Worm (Caenorhabditis elegans) whole organism, L1 larva: ENCODE data around the gene zip-2.
A peak's percentile ranks its signal among the peaks of the same experiment; 100 is the strongest.

Experiments used
- C16A3.4 ChIP-seq: fragments of 150-350 bp; optimal IDR thresholded peaks from 2 replicates; lab custom pipeline; 2014; ENCODE audit warnings: missing biosample characterization, missing genetic modification characterization
- F16B12.6 ChIP-seq: fragments of 150-350 bp; optimal IDR thresholded peaks from 2 replicates; lab custom pipeline; 2014; ENCODE audit warnings: missing biosample characterization, missing genetic modification characterization
- Y116A8C.19 ChIP-seq: sonication (generic microtip); optimal IDR thresholded peaks from 2 replicates; lab custom pipeline; 2016; ENCODE audit warnings: missing compliant biosample characterization, missing genetic modification characterization, borderline replicate concordance
- alr-1 ChIP-seq: fragments of 200-800 bp; sonication (Bioruptor generic); optimal IDR thresholded peaks from 2 replicates; lab custom pipeline; 2018; ENCODE audit warnings: borderline replicate concordance, mild to moderate bottlenecking, missing genetic modification characterization, missing compliant biosample characterization
- blmp-1 ChIP-seq: fragments of 150-350 bp; optimal IDR thresholded peaks from 2 replicates; lab custom pipeline; 2014; ENCODE audit warnings: missing biosample characterization, missing genetic modification characterization
- ceh-8 ChIP-seq: fragments of 200-800 bp; sonication (Bioruptor generic); optimal IDR thresholded peaks from 2 replicates; lab custom pipeline; 2018; ENCODE audit warnings: mild to moderate bottlenecking, missing genetic modification characterization, moderate library complexity, missing compliant biosample characterization
- ceh-88 ChIP-seq: fragments of 200-800 bp; sonication (Bioruptor generic); IDR thresholded peaks from 2 replicates; pipeline ENCODE4 v1.3.6; 2022; ENCODE audit warnings: missing genetic modification characterization, missing compliant biosample characterization
- dpl-1 ChIP-seq, 3 experiments: fragments of 150-350 bp in 2 of 3; sonication (generic microtip) in 1 of 3; optimal IDR thresholded peaks; 2 replicates each; lab custom pipeline; 2014 to 2017; ENCODE audit warnings: missing biosample characterization in 3 of 3, missing genetic modification characterization in 3 of 3, missing genetic modification reagents in 3 of 3
- dsc-1 ChIP-seq: sonication (generic microtip); optimal IDR thresholded peaks from 2 replicates; lab custom pipeline; 2016; ENCODE audit warnings: mild to moderate bottlenecking, missing genetic modification characterization, missing compliant biosample characterization
- efl-1 ChIP-seq, 4 experiments: fragments of 150-350 bp; optimal IDR thresholded peaks in 3 of 4; peaks in 1 of 4; 1 replicate in 1 of 4; 2 replicates in 3 of 4; lab custom pipeline; 2014; ENCODE audit warnings: missing biosample characterization in 2 of 4, missing genetic modification characterization in 2 of 4, missing genetic modification reagents in 2 of 4
- efl-3 ChIP-seq: fragments of 200-800 bp; sonication (Bioruptor generic); optimal IDR thresholded peaks from 2 replicates; lab custom pipeline; 2018; ENCODE audit warnings: mild to moderate bottlenecking, missing genetic modification characterization, missing compliant biosample characterization
- elt-2 ChIP-seq: sonication (generic microtip); optimal IDR thresholded peaks from 2 replicates; lab custom pipeline; 2016; ENCODE audit warnings: missing genetic modification characterization, mild to moderate bottlenecking, inconsistent platforms, missing compliant biosample characterization, missing genetic modification reagents
- elt-3 ChIP-seq, 6 experiments: fragments of 150-350 bp in 1 of 6; sonication (generic microtip); optimal IDR thresholded peaks; 2 replicates each; lab custom pipeline; 2017 to 2018; ENCODE audit warnings: missing biosample characterization in 6 of 6, missing genetic modification characterization in 6 of 6, inconsistent platforms in 1 of 6
- ets-5 ChIP-seq: fragments of 200-800 bp; sonication (Bioruptor generic); IDR thresholded peaks from 2 replicates; pipeline ENCODE4 v1.3.6; 2022; ENCODE audit warnings: missing genetic modification characterization, missing compliant biosample characterization
- fkh-10 ChIP-seq: sonication (generic microtip); optimal IDR thresholded peaks from 2 replicates; lab custom pipeline; 2017; ENCODE audit warnings: missing biosample characterization, missing genetic modification reagents, missing genetic modification characterization
- fkh-4 ChIP-seq: sonication (generic microtip); optimal IDR thresholded peaks from 2 replicates; lab custom pipeline; 2016; ENCODE audit warnings: missing compliant biosample characterization, missing genetic modification characterization, borderline replicate concordance
- fkh-8 ChIP-seq: sonication (generic microtip); optimal IDR thresholded peaks from 2 replicates; lab custom pipeline; 2016; ENCODE audit warnings: mild to moderate bottlenecking, missing genetic modification characterization, missing compliant biosample characterization
- grh-1 ChIP-seq: fragments of 200-800 bp; sonication (Bioruptor generic); IDR thresholded peaks from 2 replicates; pipeline ENCODE4 v1.3.6; 2022; ENCODE audit warnings: missing genetic modification reagents, missing genetic modification characterization, missing compliant biosample characterization
- hlh-17 ChIP-seq: fragments of 200-800 bp; sonication (Bioruptor generic); optimal IDR thresholded peaks from 2 replicates; lab custom pipeline; 2018; ENCODE audit warnings: missing genetic modification characterization, mild to moderate bottlenecking, missing compliant biosample characterization, moderate library complexity, borderline replicate concordance
- hlh-4 ChIP-seq: sonication (generic microtip); optimal IDR thresholded peaks from 2 replicates; lab custom pipeline; 2016; ENCODE audit warnings: mild to moderate bottlenecking, missing genetic modification characterization, missing compliant biosample characterization
- jun-1 ChIP-seq: fragments of 150-350 bp; optimal IDR thresholded peaks from 2 replicates; lab custom pipeline; 2014; ENCODE audit warnings: missing biosample characterization, missing genetic modification reagents, missing genetic modification characterization
- lin-15B ChIP-seq: fragments of 150-350 bp; sonication (generic microtip); optimal IDR thresholded peaks from 3 replicates; lab custom pipeline; 2014; ENCODE audit warnings: missing biosample characterization, missing genetic modification characterization
- lin-35 ChIP-seq, 2 experiments: fragments of 150-350 bp; optimal IDR thresholded peaks; 2 replicates each; lab custom pipeline; 2014; ENCODE audit warnings: missing biosample characterization in 2 of 2, missing genetic modification characterization in 2 of 2, missing genetic modification reagents in 2 of 2
- lin-39 ChIP-seq: fragments of 150-350 bp; optimal IDR thresholded peaks from 2 replicates; lab custom pipeline; 2014; ENCODE audit warnings: missing biosample characterization, missing genetic modification reagents, missing genetic modification characterization
- lir-3 ChIP-seq: sonication (generic microtip); optimal IDR thresholded peaks from 2 replicates; lab custom pipeline; 2016; ENCODE audit warnings: mild to moderate bottlenecking, missing genetic modification characterization, moderate library complexity, missing compliant biosample characterization; ENCODE audit not compliant: poor library complexity
- lsy-2 ChIP-seq, 2 experiments: fragments of 150-350 bp; optimal IDR thresholded peaks; 2 replicates each; lab custom pipeline; 2014; ENCODE audit warnings: missing biosample characterization in 2 of 2, missing genetic modification characterization in 2 of 2
- mab-9 ChIP-seq: fragments of 200-800 bp; sonication (Bioruptor generic); IDR thresholded peaks from 2 replicates; pipeline ENCODE4 v1.3.6; 2022; ENCODE audit warnings: missing genetic modification reagents, missing genetic modification characterization, missing compliant biosample characterization
- mdl-1 ChIP-seq, 2 experiments: fragments of 150-350 bp; optimal IDR thresholded peaks; 2 replicates each; lab custom pipeline; 2014 to 2017; ENCODE audit warnings: missing biosample characterization in 2 of 2, missing genetic modification characterization in 2 of 2, inconsistent platforms in 1 of 2
- nhr-11 ChIP-seq: fragments of 150-350 bp; optimal IDR thresholded peaks from 2 replicates; lab custom pipeline; 2014; ENCODE audit warnings: missing biosample characterization, missing genetic modification characterization
- nhr-12 ChIP-seq: sonication (generic microtip); optimal IDR thresholded peaks from 2 replicates; lab custom pipeline; 2017; ENCODE audit warnings: missing biosample characterization, missing genetic modification characterization
- nhr-20 ChIP-seq: sonication (generic microtip); optimal IDR thresholded peaks from 2 replicates; lab custom pipeline; 2016; ENCODE audit warnings: mild to moderate bottlenecking, missing genetic modification characterization, missing compliant biosample characterization
- nhr-237 ChIP-seq: fragments of 150-350 bp; optimal IDR thresholded peaks from 2 replicates; lab custom pipeline; 2014; ENCODE audit warnings: missing biosample characterization, missing genetic modification characterization
- nhr-47 ChIP-seq: sonication (generic microtip); optimal IDR thresholded peaks from 2 replicates; lab custom pipeline; 2016; ENCODE audit warnings: mild to moderate bottlenecking, missing genetic modification characterization, moderate library complexity, missing compliant biosample characterization
- nhr-77 ChIP-seq: fragments of 150-350 bp; optimal IDR thresholded peaks from 2 replicates; lab custom pipeline; 2014; ENCODE audit warnings: missing biosample characterization, missing genetic modification characterization
- nhr-84 ChIP-seq: sonication (generic microtip); optimal IDR thresholded peaks from 2 replicates; lab custom pipeline; 2017; ENCODE audit warnings: missing biosample characterization, missing genetic modification characterization
- pag-3 ChIP-seq: sonication (generic microtip); optimal IDR thresholded peaks from 2 replicates; lab custom pipeline; 2017; ENCODE audit warnings: missing genetic modification characterization, mild to moderate bottlenecking, missing compliant biosample characterization, antibody characterized with exemption, borderline replicate concordance; ENCODE audit not compliant: insufficient read depth
- pax-3 ChIP-seq: fragments of 200-800 bp; sonication (Bioruptor generic); optimal IDR thresholded peaks from 2 replicates; lab custom pipeline; 2018; ENCODE audit warnings: mild to moderate bottlenecking, missing genetic modification characterization, moderate library complexity, missing compliant biosample characterization
- rnt-1 ChIP-seq: sonication (generic microtip); optimal IDR thresholded peaks from 2 replicates; lab custom pipeline; 2016; ENCODE audit warnings: mild to moderate bottlenecking, missing genetic modification characterization, moderate library complexity, missing compliant biosample characterization
- snu-23 ChIP-seq: sonication (generic microtip); optimal IDR thresholded peaks from 2 replicates; lab custom pipeline; 2016; ENCODE audit warnings: missing genetic modification characterization, missing compliant biosample characterization
- sox-4 ChIP-seq: sonication (generic microtip); optimal IDR thresholded peaks from 2 replicates; lab custom pipeline; 2016; ENCODE audit warnings: missing genetic modification characterization, missing compliant biosample characterization
- sptf-1 ChIP-seq: fragments of 150-350 bp; optimal IDR thresholded peaks from 2 replicates; lab custom pipeline; 2014; ENCODE audit warnings: missing biosample characterization, missing genetic modification characterization
- swsn-7 ChIP-seq: sonication (generic microtip); optimal IDR thresholded peaks from 2 replicates; lab custom pipeline; 2016; ENCODE audit warnings: missing genetic modification characterization, missing compliant biosample characterization
- tlp-1 ChIP-seq: fragments of 150-350 bp; optimal IDR thresholded peaks from 2 replicates; lab custom pipeline; 2014; ENCODE audit warnings: missing biosample characterization, missing genetic modification characterization
- unc-130 ChIP-seq: fragments of 150-350 bp; optimal IDR thresholded peaks from 2 replicates; lab custom pipeline; 2017; ENCODE audit warnings: missing biosample characterization, missing genetic modification characterization, inconsistent platforms
- unc-30 ChIP-seq: sonication (generic microtip); optimal IDR thresholded peaks from 2 replicates; lab custom pipeline; 2017; ENCODE audit warnings: missing biosample characterization, missing genetic modification characterization
- unc-86 ChIP-seq: sonication (generic microtip); optimal IDR thresholded peaks from 2 replicates; lab custom pipeline; 2016; ENCODE audit warnings: missing genetic modification characterization, missing compliant biosample characterization
- unc-98 ChIP-seq: fragments of 200-800 bp; sonication (Bioruptor generic); IDR thresholded peaks from 2 replicates; pipeline ENCODE4 v1.3.6; 2022; ENCODE audit warnings: missing genetic modification characterization, missing compliant biosample characterization
- xbp-1 ChIP-seq: sonication (generic microtip); optimal IDR thresholded peaks from 2 replicates; lab custom pipeline; 2016; ENCODE audit warnings: missing genetic modification characterization, missing compliant biosample characterization
- zag-1 ChIP-seq: fragments of 150-350 bp; optimal IDR thresholded peaks from 2 replicates; lab custom pipeline; 2014; ENCODE audit warnings: missing biosample characterization, missing genetic modification characterization
- zip-4 ChIP-seq: fragments of 200-800 bp; sonication (Bioruptor generic); optimal IDR thresholded peaks from 2 replicates; lab custom pipeline; 2018; ENCODE audit warnings: mild to moderate bottlenecking, missing genetic modification characterization, moderate library complexity, missing compliant biosample characterization
- ztf-11 ChIP-seq, 2 experiments: sonication (generic microtip); optimal IDR thresholded peaks; 2 replicates each; lab custom pipeline; 2016 to 2017; ENCODE audit warnings: missing genetic modification characterization in 2 of 2, missing biosample characterization in 1 of 2, missing compliant biosample characterization in 1 of 2

The zip-2 gene

DNA sequence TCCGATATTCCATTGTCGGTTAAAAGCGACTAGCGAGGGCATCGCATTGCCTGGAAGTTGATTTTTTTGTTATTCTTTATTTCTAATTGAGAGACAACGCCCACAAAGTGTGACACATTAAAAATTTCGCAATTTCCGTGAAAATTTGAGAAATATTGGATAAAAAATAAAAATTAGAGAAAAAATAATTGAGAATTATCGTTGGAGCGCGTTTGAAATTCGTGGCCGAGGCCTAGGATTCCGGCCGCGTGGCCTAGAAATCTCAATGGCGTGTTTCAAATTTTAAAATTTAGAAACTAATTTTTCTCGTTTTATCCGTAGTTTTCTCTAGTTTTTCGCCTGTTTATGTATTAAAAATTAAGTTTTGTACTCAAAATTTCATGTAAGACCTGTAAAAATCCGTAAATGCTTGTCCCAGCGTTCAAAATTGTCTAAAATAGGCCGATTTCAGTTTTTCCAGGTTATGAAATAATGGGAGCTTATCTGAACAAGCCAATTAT lies 49.5 kb upstream of the zip-2 start, which contains the start of the genes dagl-2 and ppm-1.G:
Gene dagl-2, minus strand, starts transcription at position 52 of the 500 bp plus-strand sequence.
Gene ppm-1.G, plus strand, starts transcription at position 450 of the 500 bp plus-strand sequence.
- TF ChIP-seq lsy-2 (tag; optimal IDR thresholded peaks at IDR 0.05; lab: Kevin White, UChicago) (peak; percentile 85 to 92), pag-3 (tag; lab: Kevin White, UChicago) (no peak), hlh-17 (no peak), lin-15B (tag; lab: Kevin White, UChicago) (peak; percentile 93), nhr-11 (tag; lab: Kevin White, UChicago) (no peak), ets-5 (GFP tag; lab: Robert Waterston, UW) (no peak), alr-1 (tag; lab: Kevin White, UChicago) (no peak), snu-23 (GFP tag; lab: Kevin White, UChicago) (peak; percentile 83), fkh-8 (tag; lab: Kevin White, UChicago) (peak; percentile 91), elt-2 (peak; percentile 37), lin-35 (GFP tag; optimal IDR thresholded peaks at IDR 0.05; lab: Kevin White, UChicago) (peak; percentile 76 to 84), grh-1 (GFP tag; lab: Robert Waterston, UW) (no peak), nhr-20 (tag; lab: Kevin White, UChicago) (peak; percentile 80), efl-3 (no peak), elt-3 (tag; optimal IDR thresholded peaks at IDR 0.05; lab: Kevin White, UChicago) (peak in 1 of 6 experiments; percentile 67), F16B12.6 (tag; lab: Kevin White, UChicago) (peak; percentile 12), dsc-1 (tag; lab: Kevin White, UChicago) (peak; percentile 81), unc-98 (peak; percentile 73), sptf-1 (no peak), dpl-1 (GFP tag; optimal IDR thresholded peaks at IDR 0.05; lab: Kevin White, UChicago) (peak; percentile 68 to 82 (median 70)), mdl-1 (tag; optimal IDR thresholded peaks at IDR 0.05; lab: Kevin White, UChicago) (peak in 1 of 2 experiments; percentile 22), unc-30 (tag; lab: Kevin White, UChicago) (no peak), xbp-1 (tag; lab: Kevin White, UChicago) (peak; percentile 74), hlh-4 (no peak), C16A3.4 (tag; lab: Kevin White, UChicago) (peak; percentile 73), nhr-77 (tag; lab: Kevin White, UChicago) (peak; percentile 42), mab-9 (no peak), lin-39 (tag; lab: Kevin White, UChicago) (no peak), unc-130 (tag; lab: Kevin White, UChicago) (peak; percentile 68), pax-3 (peak; percentile 81), fkh-10 (GFP tag; lab: Kevin White, UChicago) (peak; percentile 19), nhr-12 (tag; lab: Kevin White, UChicago) (no peak), jun-1 (tag; lab: Kevin White, UChicago) (peak; percentile 52), swsn-7 (peak; percentile 78), nhr-84 (tag; lab: Kevin White, UChicago) (no peak), fkh-4 (peak; percentile 75), ztf-11 (tag; optimal IDR thresholded peaks at IDR 0.05; lab: Kevin White, UChicago) (peak in 1 of 2 experiments; percentile 82), ceh-8 (GFP tag; lab: Kevin White, UChicago) (peak; percentile 79), zag-1 (tag; lab: Kevin White, UChicago) (no peak), tlp-1 (tag; lab: Kevin White, UChicago) (no peak), efl-1 (optimal IDR thresholded peaks at IDR 0.05; lab: Kevin White, UChicago) (peak; percentile 72 to 73), efl-1 (GFP tag; optimal IDR thresholded peaks at IDR 0.05 in 1 of 2; lab: Kevin White, UChicago) (peak; percentile 81 to 96), unc-86 (tag; lab: Kevin White, UChicago) (peak; percentile 61), ceh-88 (no peak), nhr-237 (tag; lab: Kevin White, UChicago) (no peak), lir-3 (tag; lab: Kevin White, UChicago) (peak; percentile 90), Y116A8C.19 (peak; percentile 5), nhr-47 (tag; lab: Kevin White, UChicago) (peak; percentile 88), zip-4 (peak; percentile 90), rnt-1 (tag; lab: Kevin White, UChicago) (peak; percentile 93), blmp-1 (tag; lab: Kevin White, UChicago) (peak; percentile 66), sox-4 (tag; lab: Kevin White, UChicago) (peak; percentile 62)
